Fruit fly (Drosophila melanogaster): ENCODE measurements around the gene OXA1L.
A peak's percentile ranks its signal among the peaks of the same experiment; 100 is the strongest.

OXA1L gene

dm6 chr3L:10858569-10858968, 27.7 kb downstream of the OXA1L start (continued):
- TF ChIP-seq sens-2 (GFP tag; IDR thresholded peaks at IDR 0.05) (no peak), CG15696 (tag; optimal IDR thresholded peaks at IDR 0.05) (peak; percentile 65), scrt (GFP tag; optimal IDR thresholded peaks at IDR 0.05) (no peak), CG3065 (GFP tag; optimal IDR thresholded peaks at IDR 0.05) (no peak), CG6813 (GFP tag; optimal IDR thresholded peaks at IDR 0.05) (peak; percentile 15), Dip2 (GFP tag; IDR thresholded peaks at IDR 0.05) (no peak), CG15269 (tag; optimal IDR thresholded peaks at IDR 0.05) (no peak), E2f1 (GFP tag; IDR thresholded peaks at IDR 0.05) (no peak), kni (GFP tag; optimal IDR thresholded peaks at IDR 0.05) (peak; percentile 48), Dll (GFP tag; IDR thresholded peaks at IDR 0.05; ENCODE audit: partially characterized antibody) (no peak), sens (GFP tag) (peak; percentile 82), CG34376 (GFP tag; optimal IDR thresholded peaks at IDR 0.05) (no peak), CG33557 (GFP tag; optimal IDR thresholded peaks at IDR 0.05) (peak; percentile 38), Sry-β (GFP tag; optimal IDR thresholded peaks at IDR 0.05) (no peak), gsb-n (tag; optimal IDR thresholded peaks at IDR 0.05) (no peak), sc (optimal IDR thresholded peaks at IDR 0.05) (no peak), sc (GFP tag; optimal IDR thresholded peaks at IDR 0.05) (no peak), Bteb2 (GFP tag; optimal IDR thresholded peaks at IDR 0.05) (no peak), B-H1 (GFP tag; IDR thresholded peaks at IDR 0.05) (no peak), HLH3B (GFP tag; IDR thresholded peaks at IDR 0.05) (no peak), CG6654 (GFP tag; optimal IDR thresholded peaks at IDR 0.05) (no peak), CG15011 (GFP tag; optimal IDR thresholded peaks at IDR 0.05) (no peak), Gsc (GFP tag; IDR thresholded peaks at IDR 0.05) (no peak), CG1233 (GFP tag; optimal IDR thresholded peaks at IDR 0.05) (peak; percentile 36), abd-A (tag; optimal IDR thresholded peaks at IDR 0.05) (no peak), shn (GFP tag; optimal IDR thresholded peaks at IDR 0.05) (no peak), CG11560 (tag; IDR thresholded peaks at IDR 0.05) (no peak), sisA (GFP tag; IDR thresholded peaks at IDR 0.05) (no peak), hth (optimal IDR thresholded peaks at IDR 0.05) (no peak), dimm (GFP tag; IDR thresholded peaks at IDR 0.05) (no peak), CG14667 (GFP tag; IDR thresholded peaks at IDR 0.05) (no peak), CG4424 (GFP tag; optimal IDR thresholded peaks at IDR 0.05) (peak; percentile 18), vvl (GFP tag; IDR thresholded peaks at IDR 0.05) (no peak), Pdp1 (GFP tag; optimal IDR thresholded peaks at IDR 0.05) (peak in 1 of 2 experiments; percentile 13), Abd-B (GFP tag; optimal IDR thresholded peaks at IDR 0.05) (no peak), CG4854 (GFP tag; optimal IDR thresholded peaks at IDR 0.05) (no peak), hb (GFP tag; IDR thresholded peaks at IDR 0.05; ENCODE audit: partially characterized antibody) (no peak), CG2712 (tag; optimal IDR thresholded peaks at IDR 0.05) (no peak), cad (GFP tag; optimal IDR thresholded peaks at IDR 0.05) (no peak), CG16779 (GFP tag; IDR thresholded peaks at IDR 0.05) (no peak), stwl (tag; optimal IDR thresholded peaks at IDR 0.05) (peak; percentile 9), Hr78 (GFP tag; optimal IDR thresholded peaks at IDR 0.05) (no peak), CG31224 (GFP tag; IDR thresholded peaks at IDR 0.05) (no peak), CG8944 (GFP tag; optimal IDR thresholded peaks at IDR 0.05) (no peak), CG17829 (tag; optimal IDR thresholded peaks at IDR 0.05) (no peak), dati (GFP tag; IDR thresholded peaks at IDR 0.05) (no peak), Mrtf (GFP tag; IDR thresholded peaks at IDR 0.05) (no peak), CG3838 (GFP tag; optimal IDR thresholded peaks at IDR 0.05) (no peak), CG12744 (GFP tag; optimal IDR thresholded peaks at IDR 0.05) (no peak), CrebB (tag; optimal IDR thresholded peaks at IDR 0.05) (no peak), ara (GFP tag; IDR thresholded peaks at IDR 0.05) (no peak; the same call in 1 of the 2 replicates), Ets97D (GFP tag; optimal IDR thresholded peaks at IDR 0.05) (no peak), cas (GFP tag; IDR thresholded peaks at IDR 0.05) (no peak)
